Worm (Caenorhabditis elegans): ENCODE measurements around the gene try-14.

try-14 gene

ce11 chrX:7500970-7501369 lies 5.6 kb upstream of the try-14 start, which contains the start of gene uggt-1 (continued):
- TF ChIP-seq nhr-42 (GFP tag; IDR thresholded peaks at IDR 0.05): 0 out of 2 replicates have a peak, but pooled peaks have one; percentile 75
- TF ChIP-seq zag-1 (tag; optimal IDR thresholded peaks at IDR 0.05): no peak
- no peak for TF ChIP-seq zip-11 (GFP tag; IDR thresholded peaks at IDR 0.05)
- peak; percentile 88 for TF ChIP-seq dmd-6 (GFP tag; IDR thresholded peaks at IDR 0.05)
- TF ChIP-seq ces-1 (GFP tag; optimal IDR thresholded peaks at IDR 0.05): peak; percentile 48
- TF ChIP-seq ceh-28 (tag; optimal IDR thresholded peaks at IDR 0.05): peak; percentile 43
- peak; percentile 38 for TF ChIP-seq nhr-25 (tag; optimal IDR thresholded peaks at IDR 0.05; ENCODE audit: borderline replicate concordance, insufficient read depth)
- TF ChIP-seq skn-1 (tag; optimal IDR thresholded peaks at IDR 0.05): no peak
- TF ChIP-seq vab-7 (GFP tag; IDR thresholded peaks at IDR 0.05): peak; percentile 72
- peak; percentile 92 for TF ChIP-seq hlh-30 (tag; optimal IDR thresholded peaks at IDR 0.05; ENCODE audit: insufficient read depth)
- no peak for TF ChIP-seq dmd-9 (GFP tag; IDR thresholded peaks at IDR 0.05)
- TF ChIP-seq ZK337.2 (GFP tag; IDR thresholded peaks at IDR 0.05): no peak
- no peak for TF ChIP-seq nhr-237 (tag; optimal IDR thresholded peaks at IDR 0.05)
- peak in 1 of 2 experiments; percentile 92 for TF ChIP-seq mdl-1 (tag; optimal IDR thresholded peaks at IDR 0.05)
- TF ChIP-seq tag-97 (GFP tag; IDR thresholded peaks at IDR 0.05): no peak
- TF ChIP-seq egl-43 (GFP tag; IDR thresholded peaks at IDR 0.05): peak; percentile 80
- TF ChIP-seq nhr-41 (GFP tag; IDR thresholded peaks at IDR 0.05): no peak
- TF ChIP-seq unc-130 (GFP tag; optimal IDR thresholded peaks at IDR 0.05): no peak
- peak; percentile 87 for TF ChIP-seq daf-19 (GFP tag; conservative IDR thresholded peaks at IDR 0.05)
- no peak for TF ChIP-seq sdz-12 (GFP tag; optimal IDR thresholded peaks at IDR 0.05)
- peak; percentile 95 for TF ChIP-seq mxl-3 (GFP tag; optimal IDR thresholded peaks at IDR 0.05)

- TF ChIP-seq F49E8.2 (tag; optimal IDR thresholded peaks at IDR 0.05; ENCODE audit: borderline replicate concordance) (no peak), daf-19 (GFP tag; conservative IDR thresholded peaks at IDR 0.05) (no peak)
Observed at ce11 chrX:7493020-7493419, 2.4 kb downstream of the try-14 start, which contains the start of gene F48E3.2. F48E3.2 (minus strand) TSS chrX:7493120.

- TF ChIP-seq Y105C5A.15 (GFP tag; IDR thresholded peaks at IDR 0.05) (no peak), ama-1 (optimal IDR thresholded peaks at IDR 0.05) (no peak), egl-27 (tag; optimal IDR thresholded peaks at IDR 0.05) (no peak), ztf-7 (tag; optimal IDR thresholded peaks at IDR 0.05) (no peak), daf-8 (GFP tag; IDR thresholded peaks at IDR 0.05) (no peak), hmg-1.1 (GFP tag; IDR thresholded peaks at IDR 0.05) (no peak), unc-62 (GFP tag; optimal IDR thresholded peaks at IDR 0.05 in 1 of 2) (peak in 1 of 2 experiments; percentile 89), unc-62 (tag; optimal IDR thresholded peaks at IDR 0.05) (no peak)
Observed at ce11 chrX:7491521-7491920, 3.9 kb downstream of the try-14 start.

- TF ChIP-seq hlh-11 (tag; optimal IDR thresholded peaks at IDR 0.05): peak; percentile 38
- TF ChIP-seq mep-1 (tag; optimal IDR thresholded peaks at IDR 0.05): peak; percentile 18
- TF ChIP-seq mxl-3 (GFP tag; optimal IDR thresholded peaks at IDR 0.05): peak; percentile 71
- peak in 1 of 2 experiments; percentile 71 for TF ChIP-seq mdl-1 (tag; optimal IDR thresholded peaks at IDR 0.05)
- peak; percentile 48 for TF ChIP-seq mes-2 (tag; optimal IDR thresholded peaks at IDR 0.05; ENCODE audit: poor library complexity, severe bottlenecking)
- no peak for TF ChIP-seq ceh-62 (tag; optimal IDR thresholded peaks at IDR 0.05)
- no peak for TF ChIP-seq duxl-1 (tag; optimal IDR thresholded peaks at IDR 0.05; ENCODE audit: poor library complexity)
- TF ChIP-seq aha-1 (tag): peak; percentile 67
- no peak for TF ChIP-seq pha-4 (GFP tag; IDR thresholded peaks at IDR 0.05)
- no peak for TF ChIP-seq pha-4 (tag; optimal IDR thresholded peaks at IDR 0.05)
- TF ChIP-seq nhr-28 (tag; optimal IDR thresholded peaks at IDR 0.05): peak; percentile 9
- no peak for TF ChIP-seq Y48G9A.11 (GFP tag; IDR thresholded peaks at IDR 0.05)
Observed at ce11 chrX:7485748-7486147, 9.6 kb downstream of the try-14 start, which contains the start of gene gly-12. gly-12 (plus strand) TSS chrX:7485864.
